Fruit fly (Drosophila melanogaster): ENCODE measurements around the gene CG45101.

The CG45101 gene

dm6 chr3L:11049414-11049813 lies 15.4 kb upstream of the CG45101 start (continued):
- TF ChIP-seq CG15011 (GFP tag; optimal IDR thresholded peaks at IDR 0.05) (peak; percentile 32), caup (GFP tag; optimal IDR thresholded peaks at IDR 0.05; ENCODE audit: severe bottlenecking) (peak; percentile 70), CG6813 (GFP tag; optimal IDR thresholded peaks at IDR 0.05) (peak; percentile 61), CG16779 (GFP tag; IDR thresholded peaks at IDR 0.05) (peak; percentile 59; the same call in 1 of the 2 replicates), grn (GFP tag; optimal IDR thresholded peaks at IDR 0.05) (peak; percentile 40), exex (tag; optimal IDR thresholded peaks at IDR 0.05) (peak; percentile 91), lab (GFP tag; optimal IDR thresholded peaks at IDR 0.05) (peak; percentile 87), disco-r (GFP tag; optimal IDR thresholded peaks at IDR 0.05) (no peak), dpn (GFP tag; optimal IDR thresholded peaks at IDR 0.05) (peak in 1 of 2 experiments; percentile 16), scrt (GFP tag; optimal IDR thresholded peaks at IDR 0.05) (peak; percentile 42), luna (GFP tag; optimal IDR thresholded peaks at IDR 0.05) (peak; percentile 3), org-1 (GFP tag; optimal IDR thresholded peaks at IDR 0.05) (peak; percentile 9), Asciz (GFP tag; optimal IDR thresholded peaks at IDR 0.05) (peak; percentile 34), B-H2 (GFP tag; optimal IDR thresholded peaks at IDR 0.05) (peak; percentile 6), CG13287 (GFP tag; IDR thresholded peaks at IDR 0.05; ENCODE audit: partially characterized antibody) (no peak), CG7928 (GFP tag; optimal IDR thresholded peaks at IDR 0.05) (no peak), cwo (GFP tag; optimal IDR thresholded peaks at IDR 0.05) (peak; percentile 8), PHDP (tag; optimal IDR thresholded peaks at IDR 0.05) (peak; percentile 12), CG1233 (GFP tag; optimal IDR thresholded peaks at IDR 0.05) (peak; percentile 6), Fer2 (tag; optimal IDR thresholded peaks at IDR 0.05) (peak; percentile 5), CG6683 (GFP tag; optimal IDR thresholded peaks at IDR 0.05) (peak; percentile 27), CG13296 (GFP tag; optimal IDR thresholded peaks at IDR 0.05) (peak; percentile 86), rib (GFP tag; IDR thresholded peaks at IDR 0.05) (peak; percentile 51; the same call in 1 of the 2 replicates), CG7987 (GFP tag; optimal IDR thresholded peaks at IDR 0.05) (peak; percentile 75), CG4328 (GFP tag; optimal IDR thresholded peaks at IDR 0.05) (peak; percentile 37), Awh (GFP tag; IDR thresholded peaks at IDR 0.05) (peak; percentile 23; the same call in 1 of the 2 replicates), eyg (GFP tag; optimal IDR thresholded peaks at IDR 0.05) (peak; percentile 4), CG10543 (GFP tag; optimal IDR thresholded peaks at IDR 0.05) (peak; percentile 78), CG5180 (GFP tag; optimal IDR thresholded peaks at IDR 0.05) (peak; percentile 51), trem (tag; optimal IDR thresholded peaks at IDR 0.05) (no peak), mld (GFP tag; IDR thresholded peaks at IDR 0.05; ENCODE audit: partially characterized antibody) (no peak), Hmr (GFP tag; optimal IDR thresholded peaks at IDR 0.05) (peak; percentile 62), fd3F (GFP tag; optimal IDR thresholded peaks at IDR 0.05) (peak; percentile 18), CG13894 (tag; optimal IDR thresholded peaks at IDR 0.05) (peak; percentile 54), ci (GFP tag; IDR thresholded peaks at IDR 0.05) (peak; percentile 36; the same call in 1 of the 3 replicates), CG14014 (GFP tag; IDR thresholded peaks at IDR 0.05) (peak; percentile 13; the same call in 1 of the 2 replicates), CG18599 (GFP tag; optimal IDR thresholded peaks at IDR 0.05) (peak; percentile 81), fd64A (GFP tag; optimal IDR thresholded peaks at IDR 0.05) (peak; percentile 18), Side (GFP tag; optimal IDR thresholded peaks at IDR 0.05) (no peak), CG3995 (GFP tag; optimal IDR thresholded peaks at IDR 0.05) (peak; percentile 4), CG12104 (GFP tag; optimal IDR thresholded peaks at IDR 0.05) (no peak), Sry-β (GFP tag; optimal IDR thresholded peaks at IDR 0.05) (no peak), CG17359 (tag; optimal IDR thresholded peaks at IDR 0.05) (peak; percentile 24), CG15269 (tag; optimal IDR thresholded peaks at IDR 0.05) (peak; percentile 28), Ravus (GFP tag; IDR thresholded peaks at IDR 0.05) (no peak), HHEX (GFP tag; optimal IDR thresholded peaks at IDR 0.05) (peak; percentile 70), trh (GFP tag; optimal IDR thresholded peaks at IDR 0.05) (no peak), Hand (GFP tag; optimal IDR thresholded peaks at IDR 0.05) (no peak), ap (GFP tag; IDR thresholded peaks at IDR 0.05) (no peak)

Measured in whole organism, embryonic.